Worm (Caenorhabditis elegans): ENCODE measurements around the gene srbc-30.

DNA sequence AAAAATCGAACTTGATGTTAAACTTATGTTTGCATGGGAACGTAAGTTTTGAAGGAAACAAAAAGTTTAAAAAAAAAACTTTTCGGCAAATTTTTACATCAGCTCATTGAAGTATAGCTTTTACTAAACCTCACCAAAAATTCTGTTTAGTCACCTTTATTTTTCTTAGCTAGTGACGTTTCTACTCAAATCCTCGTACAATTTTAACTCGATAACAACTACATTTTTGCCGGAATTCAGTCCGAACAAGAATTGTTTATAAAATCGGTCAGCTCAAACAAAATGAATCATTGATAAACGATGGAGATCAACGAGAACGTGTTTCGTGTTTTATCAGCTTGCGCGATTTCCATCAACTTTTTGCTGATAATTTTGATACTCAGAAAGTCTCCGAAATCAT is 46.6 kb upstream of the srbc-30 start, which contains the start of gene str-260:
- TF ChIP-seq dpl-1 (GFP tag; optimal IDR thresholded peaks at IDR 0.05) (no peak), ceh-40 (GFP tag; IDR thresholded peaks at IDR 0.05) (no peak), nhr-27 (tag; optimal IDR thresholded peaks at IDR 0.05) (no peak), Y67H2A.10 (GFP tag; conservative IDR thresholded peaks at IDR 0.05) (no peak), lin-40 (tag; optimal IDR thresholded peaks at IDR 0.05) (no peak), B0019.2 (GFP tag; conservative IDR thresholded peaks at IDR 0.05) (no peak), bed-1 (GFP tag; IDR thresholded peaks at IDR 0.05) (no peak), F49E8.2 (tag; optimal IDR thresholded peaks at IDR 0.05; ENCODE audit: insufficient read depth) (no peak), nfya-1 (tag; optimal IDR thresholded peaks at IDR 0.05; ENCODE audit: borderline replicate concordance, insufficient read depth) (no peak)

Data from whole organism, young adult.